Fruit fly (Drosophila melanogaster): ENCODE results near the gene sno.

- TF ChIP-seq Myc (optimal IDR thresholded peaks at IDR 0.05) (no peak), h (optimal IDR thresholded peaks at IDR 0.05) (no peak), psq (optimal IDR thresholded peaks at IDR 0.05) (no peak), insv (optimal IDR thresholded peaks at IDR 0.05) (no peak), ttk (optimal IDR thresholded peaks at IDR 0.05) (no peak)
Measured at dm6 chrX:13209410-13209809, 2.1 kb downstream of the sno start.

Data from Kc167 (cell line).